Fruit fly (Drosophila melanogaster): ENCODE measurements around the gene CG43115.

Gene CG43115

dm6 chrX:6092235-6092634 lies 26.0 kb upstream of the CG43115 start (continued):
- TF ChIP-seq dmrt11E (tag; optimal IDR thresholded peaks at IDR 0.05) (no peak), salm (tag; optimal IDR thresholded peaks at IDR 0.05) (peak; percentile 19), sna (GFP tag; IDR thresholded peaks at IDR 0.05; ENCODE audit: partially characterized antibody) (no peak), HmgD (GFP tag; optimal IDR thresholded peaks at IDR 0.05) (no peak), dmrt99B (tag; optimal IDR thresholded peaks at IDR 0.05) (peak; percentile 49), CG17361 (GFP tag; IDR thresholded peaks at IDR 0.05) (peak; percentile 51; the same call in 2 of the 3 replicates), Sry-β (GFP tag; optimal IDR thresholded peaks at IDR 0.05) (no peak), CG30403 (GFP tag; optimal IDR thresholded peaks at IDR 0.05) (peak; percentile 31), CG12299 (tag; optimal IDR thresholded peaks at IDR 0.05) (no peak), mirr (GFP tag; optimal IDR thresholded peaks at IDR 0.05) (no peak), slbo (GFP tag; IDR thresholded peaks at IDR 0.05) (peak; percentile 21; the same call in 1 of the 2 replicates), Eip74EF (GFP tag; optimal IDR thresholded peaks at IDR 0.05) (peak in 1 of 2 experiments; percentile 7), CG11398 (GFP tag; optimal IDR thresholded peaks at IDR 0.05) (no peak), Chrac-16 (GFP tag; optimal IDR thresholded peaks at IDR 0.05) (no peak), Rx (GFP tag; IDR thresholded peaks at IDR 0.05) (no peak), phol (tag; optimal IDR thresholded peaks at IDR 0.05) (peak; percentile 32), CG2712 (tag; optimal IDR thresholded peaks at IDR 0.05) (peak; percentile 9), CG9727 (GFP tag; optimal IDR thresholded peaks at IDR 0.05) (peak; percentile 50), vfl (GFP tag; optimal IDR thresholded peaks at IDR 0.05) (peak; percentile 16), CG9437 (GFP tag; optimal IDR thresholded peaks at IDR 0.05) (peak; percentile 23), Sox102F (GFP tag; optimal IDR thresholded peaks at IDR 0.05) (peak; percentile 35), Myb (GFP tag; optimal IDR thresholded peaks at IDR 0.05) (no peak), CG3281 (GFP tag; optimal IDR thresholded peaks at IDR 0.05) (peak; percentile 18), CG17359 (tag; optimal IDR thresholded peaks at IDR 0.05) (peak; percentile 12), CoRest (tag; optimal IDR thresholded peaks at IDR 0.05) (peak; percentile 10), lmd (GFP tag; IDR thresholded peaks at IDR 0.05) (peak; percentile 42; the same call in 1 of the 2 replicates), ci (GFP tag; IDR thresholded peaks at IDR 0.05) (0 out of 3 replicates have a peak, but pooled peaks have one; percentile 34), CTCF (GFP tag; optimal IDR thresholded peaks at IDR 0.05) (peak; percentile 61), unpg (GFP tag; optimal IDR thresholded peaks at IDR 0.05) (peak; percentile 23), Med (GFP tag) (peak; percentile 78), CG13424 (tag; optimal IDR thresholded peaks at IDR 0.05) (peak; percentile 23), Hmx (GFP tag; optimal IDR thresholded peaks at IDR 0.05) (no peak), Meics (GFP tag; optimal IDR thresholded peaks at IDR 0.05) (peak; percentile 25), bsh (GFP tag; optimal IDR thresholded peaks at IDR 0.05) (peak in 1 of 2 experiments; percentile 18), caup (GFP tag; optimal IDR thresholded peaks at IDR 0.05; ENCODE audit: severe bottlenecking) (no peak), jigr1 (GFP tag; IDR thresholded peaks at IDR 0.05) (no peak), PHDP (tag; optimal IDR thresholded peaks at IDR 0.05) (peak; percentile 42), Hr51 (GFP tag; optimal IDR thresholded peaks at IDR 0.05) (peak in 1 of 2 experiments; percentile 47), CG8290 (GFP tag; optimal IDR thresholded peaks at IDR 0.05) (no peak), CG8290 (tag; optimal IDR thresholded peaks at IDR 0.05) (peak in 1 of 2 experiments; percentile 7), Hand (GFP tag; optimal IDR thresholded peaks at IDR 0.05) (peak; percentile 19), sens (GFP tag) (peak; percentile 74), ken (GFP tag; IDR thresholded peaks at IDR 0.05) (no peak), Blimp-1 (GFP tag; optimal IDR thresholded peaks at IDR 0.05) (peak; percentile 5), knrl (GFP tag; IDR thresholded peaks at IDR 0.05; ENCODE audit: partially characterized antibody) (no peak), otp (GFP tag; IDR thresholded peaks at IDR 0.05) (0 out of 3 replicates have a peak, but pooled peaks have one; percentile 22), tio (GFP tag; optimal IDR thresholded peaks at IDR 0.05) (peak; percentile 19), CG18599 (GFP tag; optimal IDR thresholded peaks at IDR 0.05) (peak; percentile 21), Asciz (GFP tag; optimal IDR thresholded peaks at IDR 0.05) (peak; percentile 34), CG31224 (GFP tag; IDR thresholded peaks at IDR 0.05) (no peak)

All from whole organism, embryonic.